Worm (Caenorhabditis elegans) whole organism, L2 larva: ENCODE measurements around the gene Y54G2A.73.

Experiments
- C34F6.9 ChIP-seq: fragments of 150-350 bp; optimal IDR thresholded peaks from 2 replicates; lab custom pipeline; 2014; ENCODE audit warnings: missing biosample characterization, missing genetic modification characterization
- sem-4 ChIP-seq: fragments of 150-350 bp; optimal IDR thresholded peaks from 2 replicates; lab custom pipeline; 2014; ENCODE audit warnings: missing biosample characterization, missing genetic modification reagents, missing genetic modification characterization
- sma-9 ChIP-seq, 2 experiments: fragments of 150-350 bp in 1 of 2; sonication (generic microtip) in 1 of 2; optimal IDR thresholded peaks; 2 replicates each; lab custom pipeline; 2014 to 2016; ENCODE audit warnings: missing genetic modification characterization in 2 of 2, mild to moderate bottlenecking in 1 of 2, missing biosample characterization in 1 of 2, missing compliant biosample characterization in 1 of 2, missing genetic modification reagents in 1 of 2, moderate library complexity in 1 of 2
- snpc-4 ChIP-seq: fragments of 150-350 bp; optimal IDR thresholded peaks from 2 replicates; lab custom pipeline; 2014; ENCODE audit warnings: missing biosample characterization, missing genetic modification characterization
- unc-39 ChIP-seq: fragments of 150-350 bp; optimal IDR thresholded peaks from 2 replicates; lab custom pipeline; 2014; ENCODE audit warnings: missing biosample characterization, missing genetic modification characterization
- zag-1 ChIP-seq: fragments of 150-350 bp; optimal IDR thresholded peaks from 2 replicates; lab custom pipeline; 2014; ENCODE audit warnings: missing biosample characterization, missing genetic modification characterization
- ztf-1 ChIP-seq: fragments of 200-800 bp; sonication (Bioruptor generic); conservative IDR thresholded peaks from 2 replicates; pipeline ENCODE4 v1.3.6; 2022; ENCODE audit warnings: missing genetic modification characterization, missing compliant biosample characterization

The Y54G2A.73 gene

DNA sequence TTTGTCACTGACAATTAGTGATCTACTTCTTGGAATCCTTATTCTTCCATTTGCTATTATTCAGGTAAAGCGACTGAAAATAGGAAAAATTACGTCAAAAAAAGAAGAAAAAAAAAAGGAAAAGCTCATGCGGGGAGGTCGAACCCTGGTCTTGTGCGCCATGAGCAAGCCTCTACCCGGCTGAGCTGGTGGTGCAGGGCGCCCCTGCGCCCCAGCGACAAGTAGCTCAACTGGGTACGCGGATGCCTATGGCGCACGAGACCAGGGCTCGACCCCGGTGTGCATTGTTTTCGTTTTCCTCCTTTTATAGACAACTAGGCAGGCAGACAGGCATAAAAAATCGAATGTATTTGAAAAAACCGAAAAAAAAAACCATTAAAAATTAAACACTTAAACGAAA, 48.5 kb downstream of the Y54G2A.73 start:
- no peak for TF ChIP-seq ztf-1 (GFP tag; lab: Robert Waterston, UW)
- no peak for TF ChIP-seq snpc-4
- TF ChIP-seq C34F6.9 (tag; lab: Kevin White, UChicago), result no peak
- no peak for TF ChIP-seq zag-1 (tag; lab: Kevin White, UChicago)
- TF ChIP-seq sma-9 (GFP tag; optimal IDR thresholded peaks at IDR 0.05; lab: Kevin White, UChicago), result no peak
- no peak for TF ChIP-seq sma-9 (tag; optimal IDR thresholded peaks at IDR 0.05; lab: Kevin White, UChicago)
- no peak for TF ChIP-seq sem-4 (tag; lab: Kevin White, UChicago)

DNA sequence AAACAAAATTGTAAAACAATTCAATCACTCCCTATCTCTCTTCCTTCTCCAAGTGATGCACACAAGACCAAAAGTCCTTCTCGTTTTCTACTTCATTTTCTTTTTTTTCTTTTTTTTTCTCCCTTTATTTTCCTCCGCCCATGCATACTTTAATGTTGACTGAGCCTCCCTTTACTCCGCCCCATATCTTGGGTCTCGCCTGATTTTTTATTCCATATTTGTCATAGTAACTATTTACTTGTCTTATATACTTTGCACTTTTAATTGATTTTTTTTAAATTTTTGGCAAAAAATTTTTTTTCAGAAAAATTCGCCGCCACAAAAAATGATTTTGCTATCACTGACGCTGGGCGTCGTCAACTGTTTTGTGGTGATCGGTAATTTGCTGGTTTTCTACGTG, 48.9 kb downstream of the Y54G2A.73 start, which contains the start of gene ser-6:
Gene ser-6, plus strand, starts transcription at position 301 of the 400 bp plus-strand sequence.
- no peak for TF ChIP-seq C34F6.9 (tag; lab: Kevin White, UChicago)
- TF ChIP-seq unc-39 (tag; lab: Kevin White, UChicago), result no peak
- TF ChIP-seq, all 48 proteins: peak for 0
